Worm (Caenorhabditis elegans) whole organism, L4/young adult: ENCODE results near the gene pes-8.
A peak's percentile ranks its signal among the peaks of the same experiment; 100 is the strongest.

Experiments used
- W03F9.2 ChIP-seq: fragments of 150-350 bp; optimal IDR thresholded peaks from 2 replicates; lab custom pipeline; 2014; ENCODE audit warnings: missing biosample characterization, missing genetic modification characterization
- dao-5 ChIP-seq: sonication (generic microtip); optimal IDR thresholded peaks from 2 replicates; lab custom pipeline; 2016; ENCODE audit warnings: missing genotype, missing genetic modification characterization, moderate library complexity, missing compliant biosample characterization
- him-1 ChIP-seq: sonication (generic microtip); optimal IDR thresholded peaks from 2 replicates; lab custom pipeline; 2016; ENCODE audit warnings: missing genotype, missing genetic modification reagents, missing genetic modification characterization, missing compliant biosample characterization

pes-8 gene

ce11 chrX:9233805-9234204 is 17.8 kb upstream of the pes-8 start:
- TF ChIP-seq W03F9.2 (tag; lab: Kevin White, UChicago) (no peak), him-1 (tag; lab: Kevin White, UChicago) (no peak), dao-5 (tag; lab: Kevin White, UChicago) (no peak)

DNA sequence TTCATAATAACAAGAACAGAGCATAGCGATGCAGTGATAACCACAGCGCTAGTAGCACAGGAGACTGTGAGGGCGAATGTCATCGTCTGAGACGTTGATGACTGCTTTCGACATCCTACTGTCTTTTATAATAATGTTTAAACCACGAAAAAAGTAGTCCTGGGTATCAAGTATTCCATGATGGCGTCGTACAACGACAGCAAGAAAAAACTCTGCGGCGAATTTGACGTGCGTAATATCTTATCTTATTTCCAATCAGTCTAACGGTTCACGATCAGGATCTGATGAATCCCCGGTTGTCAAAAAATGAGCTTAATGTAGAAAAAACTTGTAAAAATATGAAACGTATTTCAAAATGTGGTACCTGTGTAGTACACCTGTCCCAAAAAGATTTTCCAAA is 17.1 kb upstream of the pes-8 start, which contains the start of gene col-175:
col-175 (minus strand) TSS at position 101 of the 400 bp plus-strand sequence.
- no peak for TF ChIP-seq dao-5 (tag; lab: Kevin White, UChicago)
- no peak for TF ChIP-seq W03F9.2 (tag; lab: Kevin White, UChicago)
- TF ChIP-seq him-1 (tag; lab: Kevin White, UChicago) = no peak

- TF ChIP-seq him-1 (tag; lab: Kevin White, UChicago) (no peak), W03F9.2 (tag; lab: Kevin White, UChicago) (no peak), dao-5 (tag; lab: Kevin White, UChicago) (no peak)
Observed at ce11 chrX:9237708-9238107, 13.9 kb upstream of the pes-8 start.

DNA sequence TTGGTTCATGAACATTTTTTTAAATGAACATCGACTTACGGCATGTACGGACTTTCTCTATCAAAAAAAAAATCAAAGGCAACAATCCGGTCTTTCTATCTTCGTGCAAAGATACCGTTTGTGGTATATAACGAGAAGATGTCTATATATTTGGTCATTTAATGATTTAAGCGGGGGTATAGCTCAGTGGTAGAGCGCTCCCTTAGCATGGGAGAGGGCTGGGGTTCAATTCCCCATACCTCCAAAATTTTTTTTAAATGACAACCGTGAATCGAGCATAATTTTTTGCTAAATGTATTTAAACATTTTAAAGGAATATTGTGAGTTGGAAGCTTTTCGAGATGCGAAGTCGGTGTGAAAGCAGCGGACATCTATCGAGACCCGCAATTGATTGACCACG is 12.9 kb upstream of the pes-8 start:
- TF ChIP-seq dao-5 (tag; lab: Kevin White, UChicago) (peak; percentile 13), W03F9.2 (tag; lab: Kevin White, UChicago) (no peak), him-1 (tag; lab: Kevin White, UChicago) (no peak)

- TF ChIP-seq W03F9.2 (tag; lab: Kevin White, UChicago) (no peak), dao-5 (tag; lab: Kevin White, UChicago) (no peak), him-1 (tag; lab: Kevin White, UChicago) (no peak)
Observed at ce11 chrX:9242123-9242522, 9.5 kb upstream of the pes-8 start, which contains the start of gene lgc-4. Gene lgc-4, minus strand, starts transcription at chrX:9242223.

DNA sequence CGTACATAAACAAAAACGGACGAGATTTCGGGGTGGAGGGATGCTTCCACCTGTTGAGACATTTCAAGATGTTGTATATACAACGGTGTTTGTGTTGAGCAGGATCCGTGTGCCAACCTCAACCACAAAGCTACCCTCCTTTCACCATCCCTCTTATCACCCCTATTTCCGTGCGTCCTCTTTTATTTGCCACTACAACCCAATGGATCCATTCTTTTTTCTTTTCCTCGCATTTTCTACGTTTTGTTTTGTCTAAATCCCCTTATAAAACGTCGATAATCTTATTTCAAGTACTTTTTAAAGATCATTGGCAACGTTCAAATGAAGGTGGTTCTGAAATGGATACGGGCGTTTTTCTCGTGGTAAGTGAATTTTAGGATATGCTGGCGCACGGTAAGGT is 8.3 kb upstream of the pes-8 start, which contains the start of gene gpa-12:
gpa-12 (plus strand) TSS at position 301 of the 400 bp plus-strand sequence.
- TF ChIP-seq dao-5 (tag; lab: Kevin White, UChicago) = no peak
- TF ChIP-seq him-1 (tag; lab: Kevin White, UChicago) = no peak
- no peak for TF ChIP-seq W03F9.2 (tag; lab: Kevin White, UChicago)

- TF ChIP-seq him-1 (tag; lab: Kevin White, UChicago) = no peak
- no peak for TF ChIP-seq dao-5 (tag; lab: Kevin White, UChicago)
- TF ChIP-seq W03F9.2 (tag; lab: Kevin White, UChicago) = no peak
Observed at ce11 chrX:9246625-9247024, 5.0 kb upstream of the pes-8 start.

ce11 chrX:9248083-9248805 is 3.3 kb upstream of the pes-8 start:
- TF ChIP-seq W03F9.2 (tag; lab: Kevin White, UChicago) (no peak), dao-5 (tag; lab: Kevin White, UChicago) (no peak), him-1 (tag; lab: Kevin White, UChicago) (no peak)

- TF ChIP-seq W03F9.2 (tag; lab: Kevin White, UChicago) = no peak
- no peak for TF ChIP-seq him-1 (tag; lab: Kevin White, UChicago)
- TF ChIP-seq dao-5 (tag; lab: Kevin White, UChicago) = no peak
Observed at ce11 chrX:9255993-9256392, 4.4 kb downstream of the pes-8 start.

DNA sequence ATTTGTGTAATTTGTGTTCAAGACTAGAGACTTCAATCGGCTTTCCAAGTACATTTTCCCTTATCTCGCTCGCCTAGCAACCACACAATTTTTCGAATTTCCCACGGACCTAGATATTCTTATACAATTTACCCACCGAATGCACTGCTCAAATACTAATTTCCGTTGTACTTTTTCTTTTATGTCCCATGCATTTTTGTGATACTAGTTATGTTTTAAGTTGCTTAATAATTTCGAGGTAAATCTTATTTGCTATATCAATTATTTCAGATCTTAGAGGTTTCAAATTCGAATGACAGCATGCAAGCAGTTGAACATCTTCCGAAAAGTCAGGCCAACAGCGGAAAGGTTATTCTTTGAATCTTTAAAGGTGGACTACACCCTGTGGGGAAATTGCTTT is 8.0 kb downstream of the pes-8 start, which contains the start of gene F18G5.1:
F18G5.1 (plus strand) TSS at position 301 of the 400 bp plus-strand sequence.
- no peak for TF ChIP-seq him-1 (tag; lab: Kevin White, UChicago)
- no peak for TF ChIP-seq dao-5 (tag; lab: Kevin White, UChicago)
- TF ChIP-seq W03F9.2 (tag; lab: Kevin White, UChicago) = no peak

ce11 chrX:9261626-9262189 is 10.1 kb downstream of the pes-8 start:
- TF ChIP-seq W03F9.2 (tag; lab: Kevin White, UChicago) (no peak), dao-5 (tag; lab: Kevin White, UChicago) (no peak), him-1 (tag; lab: Kevin White, UChicago) (no peak)

DNA sequence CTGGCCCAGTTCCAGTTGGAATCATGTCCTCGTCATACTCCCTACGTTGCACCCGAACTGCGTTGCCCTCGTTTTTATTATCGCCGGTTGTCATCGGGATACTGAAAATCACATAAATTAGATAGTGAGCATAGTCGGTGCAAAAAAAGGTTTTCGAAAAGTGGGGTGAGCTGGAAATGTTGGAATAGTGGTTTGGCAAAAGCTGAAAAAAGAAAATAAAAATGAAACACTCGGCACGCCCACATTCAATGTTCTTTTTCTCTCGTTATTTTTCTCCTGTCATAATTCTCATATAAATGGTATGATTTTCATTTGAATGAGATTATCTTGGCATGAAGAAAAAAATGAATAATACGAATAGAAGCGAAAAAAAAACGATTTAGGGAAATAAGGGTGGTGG is 12.6 kb downstream of the pes-8 start, which contains the start of gene F18G5.6:
F18G5.6 (minus strand) TSS at position 101 of the 400 bp plus-strand sequence.
- no peak for TF ChIP-seq him-1 (tag; lab: Kevin White, UChicago)
- TF ChIP-seq W03F9.2 (tag; lab: Kevin White, UChicago) = no peak
- no peak for TF ChIP-seq dao-5 (tag; lab: Kevin White, UChicago)

DNA sequence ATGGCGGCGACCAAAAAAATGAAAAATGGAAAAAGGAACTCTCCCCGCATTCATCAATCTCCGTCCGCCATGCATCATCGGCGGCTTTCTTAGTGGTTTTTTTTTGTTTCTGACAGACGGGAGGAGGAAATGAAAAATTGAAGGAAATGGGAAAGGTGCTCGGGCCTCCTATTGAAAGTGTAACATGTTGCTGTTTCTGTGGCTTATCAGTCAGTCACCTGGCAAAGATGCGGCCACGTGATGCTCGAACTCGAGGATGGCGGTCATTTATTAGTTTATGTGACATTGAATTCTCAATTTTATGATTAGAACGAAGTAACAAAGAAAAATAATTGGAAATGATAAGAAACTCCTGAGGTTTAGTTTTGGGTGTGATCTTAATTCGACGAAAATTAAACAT is 13.0 kb downstream of the pes-8 start:
- no peak for TF ChIP-seq W03F9.2 (tag; lab: Kevin White, UChicago)
